Fruit fly (Drosophila melanogaster) whole organism, embryonic: ENCODE data around the gene CG32708.

Source experiments
- Atf3 ChIP-seq: fragments of 200-800 bp; sonication (Bioruptor generic); optimal IDR thresholded peaks from 3 replicates; lab custom pipeline; 2016; ENCODE audit warnings: missing biosample characterization, missing genetic modification characterization
- Awh ChIP-seq: fragments of 200-800 bp; sonication (Bioruptor generic); IDR thresholded peaks from 2 replicates; pipeline ENCODE4, ENCODE4 v1.3.6; 2022; ENCODE audit warnings: missing biosample characterization, missing genetic modification characterization
- B-H2 ChIP-seq: fragments of 200-800 bp; sonication (Bioruptor generic); optimal IDR thresholded peaks from 2 replicates; lab custom pipeline; 2018; ENCODE audit warnings: missing biosample characterization, mild to moderate bottlenecking, missing genetic modification characterization
- CG10565 ChIP-seq: fragments of 200-800 bp; sonication (Bioruptor generic); optimal IDR thresholded peaks from 3 replicates; lab custom pipeline; 2016; ENCODE audit warnings: missing biosample characterization, mild to moderate bottlenecking, missing genetic modification characterization
- CG11247 ChIP-seq: fragments of 200-800 bp; sonication (Bioruptor generic); IDR thresholded peaks from 2 replicates; pipeline ENCODE4 v1.3.6; 2022; ENCODE audit warnings: missing biosample characterization, missing genetic modification characterization
- CG11398 ChIP-seq: fragments of 200-800 bp; sonication (Bioruptor generic); optimal IDR thresholded peaks from 2 replicates; lab custom pipeline; 2016; ENCODE audit warnings: missing biosample characterization, missing genetic modification characterization
- CG13287 ChIP-seq: fragments of 200-800 bp; sonication (Bioruptor generic); IDR thresholded peaks from 2 replicates; pipeline ENCODE4 v1.3.6; 2022; ENCODE audit warnings: missing biosample characterization, missing genetic modification characterization; ENCODE audit not compliant: partially characterized antibody
- CG15514 ChIP-seq: fragments of 200-800 bp; sonication (Bioruptor generic); optimal IDR thresholded peaks from 3 replicates; lab custom pipeline; 2017; ENCODE audit warnings: missing biosample characterization, missing genetic modification characterization, mild to moderate bottlenecking, moderate library complexity, missing genetic modification reagents
- CG16863 ChIP-seq: fragments of 200-800 bp; sonication (Bioruptor generic); optimal IDR thresholded peaks from 3 replicates; lab custom pipeline; 2016; ENCODE audit warnings: missing biosample characterization, missing genetic modification characterization
- CG2129 ChIP-seq: fragments of 200-800 bp; sonication (Bioruptor generic); IDR thresholded peaks from 2 replicates; pipeline ENCODE4 v1.3.6; 2022; ENCODE audit warnings: missing biosample characterization, missing genetic modification characterization; ENCODE audit not compliant: partially characterized antibody
- CG30431 ChIP-seq: fragments of 200-800 bp; sonication (Bioruptor generic); optimal IDR thresholded peaks from 2 replicates; lab custom pipeline; 2017; ENCODE audit warnings: missing biosample characterization, missing genetic modification characterization
- CG31365 ChIP-seq: fragments of 200-800 bp; sonication (Bioruptor generic); optimal IDR thresholded peaks from 2 replicates; lab custom pipeline; 2018; ENCODE audit warnings: missing biosample characterization, mild to moderate bottlenecking, missing genetic modification characterization
- CG3163 ChIP-seq: fragments of 200-800 bp; sonication (Bioruptor generic); optimal IDR thresholded peaks from 3 replicates; lab custom pipeline; 2016; ENCODE audit warnings: missing biosample characterization, missing genetic modification characterization
- CG33557 ChIP-seq: fragments of 200-800 bp; sonication (Bioruptor generic); optimal IDR thresholded peaks from 2 replicates; lab custom pipeline; 2019; ENCODE audit warnings: missing biosample characterization, mild to moderate bottlenecking, missing genetic modification characterization, moderate library complexity
- CG34376 ChIP-seq: fragments of 200-800 bp; sonication (Bioruptor generic); optimal IDR thresholded peaks from 2 replicates; lab custom pipeline; 2018; ENCODE audit warnings: missing biosample characterization, mild to moderate bottlenecking, missing genetic modification characterization
- CG4424 ChIP-seq: fragments of 200-800 bp; sonication (Bioruptor generic); optimal IDR thresholded peaks from 3 replicates; lab custom pipeline; 2016; ENCODE audit warnings: missing biosample characterization, missing genetic modification characterization
- CG5953 ChIP-seq: fragments of 200-800 bp; sonication (Bioruptor generic); IDR thresholded peaks from 2 replicates; pipeline ENCODE4 v1.3.6; 2022; ENCODE audit warnings: missing biosample characterization, missing genetic modification characterization
- CG6765 ChIP-seq: fragments of 200-800 bp; sonication (Bioruptor generic); optimal IDR thresholded peaks from 3 replicates; lab custom pipeline; 2017; ENCODE audit warnings: missing biosample characterization, mild to moderate bottlenecking, missing genetic modification characterization
- CG9817 ChIP-seq: fragments of 200-800 bp; sonication (Bioruptor generic); optimal IDR thresholded peaks from 2 replicates; lab custom pipeline; 2018; ENCODE audit warnings: missing biosample characterization, mild to moderate bottlenecking, missing genetic modification characterization, moderate library complexity
- CoRest ChIP-seq: fragments of 200-800 bp; sonication (Bioruptor generic); optimal IDR thresholded peaks from 3 replicates; lab custom pipeline; 2018; ENCODE audit warnings: missing biosample characterization, mild to moderate bottlenecking, missing genetic modification characterization, moderate library complexity
- GATAe ChIP-seq: fragments of 200-800 bp; sonication (Bioruptor generic); conservative IDR thresholded peaks from 2 replicates; pipeline ENCODE4 v1.3.6; 2022; ENCODE audit warnings: missing biosample characterization, missing genetic modification characterization
- H15 ChIP-seq: fragments of 200-800 bp; sonication (Bioruptor generic); IDR thresholded peaks from 3 replicates; pipeline ENCODE4 v1.3.6; 2022; ENCODE audit warnings: missing biosample characterization, missing genetic modification characterization
- HLH54F ChIP-seq: fragments of 200-800 bp; sonication (Bioruptor generic); optimal IDR thresholded peaks from 3 replicates; lab custom pipeline; 2016; ENCODE audit warnings: missing biosample characterization, missing genetic modification characterization
- Hr39 ChIP-seq: fragments of >200 bp; optimal IDR thresholded peaks from 2 replicates; lab custom pipeline; 2017
- Oaz ChIP-seq: fragments of 200-800 bp; sonication (Bioruptor generic); IDR thresholded peaks from 2 replicates; pipeline ENCODE4 v1.3.6; 2022; ENCODE audit warnings: missing biosample characterization, missing genetic modification characterization
- Rx ChIP-seq: fragments of 200-800 bp; sonication (Bioruptor generic); IDR thresholded peaks from 2 replicates; pipeline ENCODE4 v1.3.6; 2022; ENCODE audit warnings: missing biosample characterization, missing genetic modification characterization
- Sry-δ ChIP-seq: fragments of 200-800 bp; sonication (Bioruptor generic); optimal IDR thresholded peaks from 2 replicates; lab custom pipeline; 2016; ENCODE audit warnings: missing biosample characterization, missing genetic modification characterization
- Stat92E ChIP-seq, 3 experiments: fragments of >200 bp in 2 of 3; fragments of 200-800 bp in 1 of 3; sonication (Bioruptor generic) in 1 of 3; optimal IDR thresholded peaks; 2 replicates each; lab custom pipeline; 2017 to 2019; ENCODE audit warnings: missing biosample characterization in 3 of 3, missing genetic modification characterization in 3 of 3, mild to moderate bottlenecking in 1 of 3, moderate library complexity in 1 of 3
- Usf ChIP-seq: fragments of 200-800 bp; sonication (Bioruptor generic); optimal IDR thresholded peaks from 2 replicates; lab custom pipeline; 2017; ENCODE audit warnings: missing genotype, missing biosample characterization, missing genetic modification characterization
- amos ChIP-seq: fragments of 200-800 bp; sonication (Bioruptor generic); IDR thresholded peaks from 2 replicates; pipeline ENCODE4 v1.3.6; 2022; ENCODE audit warnings: missing biosample characterization, missing genetic modification characterization; ENCODE audit not compliant: partially characterized antibody
- chif ChIP-seq, 2 experiments: fragments of 200-800 bp; sonication (Bioruptor generic); optimal IDR thresholded peaks; 3 replicates each; lab custom pipeline; 2016; ENCODE audit warnings: missing biosample characterization in 2 of 2, missing genetic modification characterization in 2 of 2
- croc ChIP-seq: fragments of 200-800 bp; sonication (Bioruptor generic); conservative IDR thresholded peaks from 3 replicates; pipeline ENCODE4 v1.3.6; 2022; ENCODE audit warnings: missing biosample characterization, missing genetic modification characterization
- dmrt99B ChIP-seq: fragments of 200-800 bp; sonication (Bioruptor generic); optimal IDR thresholded peaks from 2 replicates; lab custom pipeline; 2018; ENCODE audit warnings: missing biosample characterization, mild to moderate bottlenecking, missing genetic modification characterization, moderate library complexity
- eve ChIP-seq, 2 experiments: fragments of >200 bp; optimal IDR thresholded peaks; 2 replicates each; lab custom pipeline; 2017; ENCODE audit warnings: missing biosample characterization in 2 of 2, missing genetic modification characterization in 2 of 2
- fd3F ChIP-seq: fragments of 200-800 bp; sonication (Bioruptor generic); optimal IDR thresholded peaks from 2 replicates; lab custom pipeline; 2018; ENCODE audit warnings: missing biosample characterization, mild to moderate bottlenecking, missing genetic modification characterization, moderate library complexity
- ftz-f1 ChIP-seq: fragments of 200-800 bp; sonication (Bioruptor generic); optimal IDR thresholded peaks from 2 replicates; lab custom pipeline; 2016; ENCODE audit warnings: missing biosample characterization, missing genetic modification characterization
- fu2 ChIP-seq: fragments of 200-800 bp; sonication (Bioruptor generic); optimal IDR thresholded peaks from 2 replicates; lab custom pipeline; 2016; ENCODE audit warnings: missing biosample characterization, missing genetic modification characterization
- grau ChIP-seq: fragments of 200-800 bp; optimal IDR thresholded peaks from 3 replicates; lab custom pipeline; 2019; ENCODE audit warnings: missing biosample characterization, mild to moderate bottlenecking, missing genetic modification characterization, moderate library complexity
- gsb-n ChIP-seq: fragments of 200-800 bp; sonication (Bioruptor generic); optimal IDR thresholded peaks from 3 replicates; lab custom pipeline; 2018; ENCODE audit warnings: missing biosample characterization, mild to moderate bottlenecking, missing genetic modification characterization
- hb ChIP-seq: fragments of 200-800 bp; sonication (Bioruptor generic); IDR thresholded peaks from 3 replicates; pipeline ENCODE4 v1.3.6; 2022; ENCODE audit warnings: missing biosample characterization, missing genetic modification characterization; ENCODE audit not compliant: partially characterized antibody
- lov ChIP-seq, 2 experiments: fragments of 200-800 bp in 1 of 2; fragments of >200 bp in 1 of 2; sonication (Bioruptor generic) in 1 of 2; IDR thresholded peaks in 1 of 2; optimal IDR thresholded peaks in 1 of 2; 2 replicates in 1 of 2; 3 replicates in 1 of 2; pipeline versions ENCODE4 v1.3.6 to Lab custom; 2017 to 2022; ENCODE audit warnings: missing biosample characterization in 1 of 2, missing genetic modification characterization in 1 of 2
- luna ChIP-seq: fragments of 200-800 bp; sonication (Bioruptor generic); optimal IDR thresholded peaks from 2 replicates; lab custom pipeline; 2016; ENCODE audit warnings: missing biosample characterization, missing genetic modification characterization
- mld ChIP-seq: fragments of 200-800 bp; sonication (Bioruptor generic); IDR thresholded peaks from 3 replicates; pipeline ENCODE4 v1.3.6; 2022; ENCODE audit warnings: missing biosample characterization, missing genetic modification characterization; ENCODE audit not compliant: partially characterized antibody
- pfk ChIP-seq: fragments of 200-800 bp; sonication (Bioruptor generic); optimal IDR thresholded peaks from 2 replicates; lab custom pipeline; 2018; ENCODE audit warnings: missing biosample characterization, mild to moderate bottlenecking, missing genetic modification characterization, moderate library complexity
- pho ChIP-seq: fragments of 200-800 bp; sonication (Bioruptor generic); optimal IDR thresholded peaks from 2 replicates; lab custom pipeline; 2016; ENCODE audit warnings: missing biosample characterization, missing genetic modification characterization
- sens-2 ChIP-seq: fragments of 200-800 bp; sonication (Bioruptor generic); IDR thresholded peaks from 2 replicates; pipeline ENCODE4 v1.3.6; 2022; ENCODE audit warnings: missing biosample characterization, missing genetic modification characterization
- so ChIP-seq: fragments of 200-800 bp; sonication (Bioruptor generic); IDR thresholded peaks from 3 replicates; pipeline ENCODE4 v1.3.6; 2022; ENCODE audit warnings: missing biosample characterization, missing genetic modification characterization
- tio ChIP-seq: fragments of 200-800 bp; sonication (Bioruptor generic); optimal IDR thresholded peaks from 2 replicates; lab custom pipeline; 2017; ENCODE audit warnings: missing biosample characterization, missing genetic modification characterization, inconsistent platforms
- zf30C ChIP-seq: fragments of 200-800 bp; sonication (Bioruptor generic); optimal IDR thresholded peaks from 3 replicates; lab custom pipeline; 2018; ENCODE audit warnings: missing biosample characterization, mild to moderate bottlenecking, missing genetic modification characterization
- zfh2 ChIP-seq: fragments of 200-800 bp; sonication (Bioruptor generic); optimal IDR thresholded peaks from 2 replicates; lab custom pipeline; 2016; ENCODE audit warnings: missing biosample characterization, missing genetic modification characterization

CG32708 gene

DNA sequence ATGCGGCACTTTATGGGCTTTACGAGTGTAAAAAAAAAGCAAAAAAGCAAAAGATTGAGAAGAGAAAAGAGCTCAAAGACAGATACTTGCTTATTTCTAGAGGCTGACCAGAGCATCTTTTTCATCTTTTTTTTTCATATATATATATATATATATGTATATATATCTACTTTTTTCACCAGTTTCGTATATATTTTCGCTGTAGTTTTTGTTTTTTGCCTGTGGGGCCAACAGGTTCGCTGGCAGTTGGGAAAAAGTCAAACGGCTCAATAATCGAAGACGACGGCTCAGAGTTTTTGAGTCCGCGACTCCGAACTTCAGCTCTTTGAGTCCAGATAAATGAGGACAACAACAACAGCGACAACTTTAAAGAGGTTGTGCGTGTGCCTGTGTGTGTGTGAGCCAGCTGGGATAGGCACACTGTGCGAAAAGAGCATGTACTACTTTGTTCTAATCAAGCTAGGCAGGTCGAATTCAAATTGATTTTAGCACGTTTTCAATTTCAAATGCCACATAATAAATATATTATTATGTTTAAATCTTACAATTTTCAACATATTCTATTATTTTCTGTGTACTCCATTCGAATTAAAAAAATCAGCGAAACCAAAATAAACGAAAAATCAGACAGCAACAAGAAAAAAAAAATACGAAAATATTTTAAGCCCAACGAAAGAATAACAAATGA is 18.8 kb upstream of the CG32708 start (continued):
- TF ChIP-seq GATAe (GFP tag; lab: Robert Waterston, UW) (no peak), luna (no peak), sens-2 (no peak), chif (GFP tag; optimal IDR thresholded peaks at IDR 0.05; lab: Kevin White, UChicago) (no peak), Rx (no peak), Oaz (no peak), HLH54F (no peak), tio (GFP tag; lab: Kevin White, UChicago) (no peak), croc (GFP tag; lab: Robert Waterston, UW) (0 out of 3 replicates have a peak, but pooled peaks have one; percentile 18), Atf3 (no peak), mld (no peak), CG34376 (no peak), so (GFP tag; lab: Robert Waterston, UW) (no peak), Stat92E (GFP tag; optimal IDR thresholded peaks at IDR 0.05; lab: Kevin White, UChicago) (no peak), pfk (GFP tag; lab: Kevin White, UChicago) (no peak), CG33557 (GFP tag; lab: Kevin White, UChicago) (no peak), CG5953 (GFP tag; lab: Robert Waterston, UW) (0 out of 2 replicates have a peak, but pooled peaks have one; percentile 8), CG2129 (GFP tag; lab: Robert Waterston, UW) (no peak), lov (optimal IDR thresholded peaks at IDR 0.05; lab: Kevin White, UChicago) (no peak), lov (GFP tag; IDR thresholded peaks at IDR 0.05; lab: Robert Waterston, UW) (no peak), zf30C (no peak), CG11398 (GFP tag; lab: Kevin White, UChicago) (no peak), CG15514 (GFP tag; lab: Kevin White, UChicago) (no peak), gsb-n (no peak), ftz-f1 (no peak), Sry-δ (GFP tag; lab: Kevin White, UChicago) (no peak), Awh (no peak), CG13287 (GFP tag; lab: Robert Waterston, UW) (no peak), pho (no peak), CG16863 (GFP tag; lab: Kevin White, UChicago) (no peak), CG4424 (GFP tag; lab: Kevin White, UChicago) (peak; percentile 7), CG10565 (no peak), eve (GFP tag; optimal IDR thresholded peaks at IDR 0.05; lab: Kevin White, UChicago) (peak in 1 of 2 experiments; percentile 54), fd3F (GFP tag; lab: Kevin White, UChicago) (no peak), CoRest (tag; lab: Kevin White, UChicago) (peak; percentile 3), CG6765 (GFP tag; lab: Kevin White, UChicago) (no peak), Usf (GFP tag; lab: Kevin White, UChicago) (no peak), grau (tag; lab: Kevin White, UChicago) (peak; percentile 29), CG3163 (GFP tag; lab: Kevin White, UChicago) (no peak), zfh2 (no peak), dmrt99B (tag; lab: Kevin White, UChicago) (peak; percentile 47), CG30431 (GFP tag; lab: Kevin White, UChicago) (no peak), hb (GFP tag; lab: Robert Waterston, UW) (no peak), CG11247 (no peak), amos (GFP tag; lab: Robert Waterston, UW) (no peak), Hr39 (no peak), H15 (no peak; the same call in 2 of the 3 replicates), CG31365 (no peak), CG9817 (tag; lab: Kevin White, UChicago) (peak; percentile 12), B-H2 (GFP tag; lab: Kevin White, UChicago) (no peak), fu2 (GFP tag; lab: Kevin White, UChicago) (no peak)
